Worm (Caenorhabditis elegans) whole organism, L2 larva: ENCODE results near the gene Y49E10.10.

Source experiments
- ZK546.5 ChIP-seq: sonication (generic microtip); optimal IDR thresholded peaks from 2 replicates; lab custom pipeline; 2017; ENCODE audit warnings: missing biosample characterization, missing genetic modification characterization
- ceh-82 ChIP-seq: fragments of 150-350 bp; optimal IDR thresholded peaks from 2 replicates; lab custom pipeline; 2014; ENCODE audit warnings: missing biosample characterization, missing genetic modification characterization
- crh-2 ChIP-seq: sonication (generic microtip); optimal IDR thresholded peaks from 2 replicates; lab custom pipeline; 2017; ENCODE audit warnings: missing biosample characterization, missing genetic modification characterization
- dmd-4 ChIP-seq: sonication (generic microtip); optimal IDR thresholded peaks from 2 replicates; lab custom pipeline; 2017; ENCODE audit warnings: missing biosample characterization, missing genetic modification characterization
- fos-1 ChIP-seq: fragments of 150-350 bp; optimal IDR thresholded peaks from 2 replicates; lab custom pipeline; 2014; ENCODE audit warnings: missing biosample characterization, missing genetic modification characterization
- lsy-2 ChIP-seq, 2 experiments: fragments of 150-350 bp in 1 of 2; sonication (generic microtip) in 1 of 2; optimal IDR thresholded peaks; 2 replicates each; lab custom pipeline; 2014 to 2017; ENCODE audit warnings: missing biosample characterization in 2 of 2, missing genetic modification characterization in 2 of 2
- nhr-10 ChIP-seq: sonication (generic microtip); optimal IDR thresholded peaks from 2 replicates; lab custom pipeline; 2017; ENCODE audit warnings: missing biosample characterization, missing genetic modification characterization
- sma-3 ChIP-seq: sonication (generic microtip); optimal IDR thresholded peaks from 2 replicates; lab custom pipeline; 2016; ENCODE audit warnings: missing genetic modification reagents, missing genetic modification characterization, missing compliant biosample characterization
- sma-9 ChIP-seq, 2 experiments: fragments of 150-350 bp in 1 of 2; sonication (generic microtip) in 1 of 2; optimal IDR thresholded peaks; 2 replicates each; lab custom pipeline; 2014 to 2016; ENCODE audit warnings: missing genetic modification characterization in 2 of 2, mild to moderate bottlenecking in 1 of 2, missing biosample characterization in 1 of 2, missing compliant biosample characterization in 1 of 2, missing genetic modification reagents in 1 of 2, moderate library complexity in 1 of 2
- snpc-4 ChIP-seq: fragments of 150-350 bp; optimal IDR thresholded peaks from 2 replicates; lab custom pipeline; 2014; ENCODE audit warnings: missing biosample characterization, missing genetic modification characterization

Gene Y49E10.10

DNA sequence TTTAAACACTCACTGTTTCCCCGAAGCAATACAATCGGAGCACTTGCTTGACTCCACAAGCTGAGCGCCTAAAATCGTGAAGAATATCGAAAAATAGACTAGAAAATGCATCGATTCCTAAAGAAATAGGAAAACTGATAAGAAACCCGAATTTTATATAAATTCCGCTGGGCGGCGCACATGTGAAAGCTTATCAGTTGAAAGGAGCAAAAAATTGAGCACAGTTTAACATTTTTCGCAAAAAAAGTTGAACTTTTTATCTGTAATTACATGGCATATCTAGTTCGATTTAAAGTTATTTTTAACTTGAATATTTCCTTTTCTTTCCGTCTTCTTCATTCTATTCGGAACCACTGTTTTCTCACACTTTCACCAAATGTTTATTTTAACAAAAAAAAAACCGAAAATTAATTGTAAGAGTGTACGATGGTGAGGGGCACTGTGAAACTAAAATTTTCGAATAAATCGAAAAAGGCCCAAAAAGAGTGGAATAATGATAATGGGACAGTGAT is 50.8 kb downstream of the Y49E10.10 start, which contains the start of gene Y49E10.18:
Y49E10.18 (minus strand) TSS at position 116 of the 512 bp plus-strand sequence.
- TF ChIP-seq sma-9 (GFP tag; optimal IDR thresholded peaks at IDR 0.05; lab: Kevin White, UChicago): peak; percentile 66
- TF ChIP-seq sma-9 (tag; optimal IDR thresholded peaks at IDR 0.05; lab: Kevin White, UChicago): no peak
- no peak for TF ChIP-seq ceh-82 (tag; lab: Kevin White, UChicago)
- TF ChIP-seq ZK546.5: no peak
- no peak for TF ChIP-seq dmd-4 (tag; lab: Kevin White, UChicago)
- TF ChIP-seq fos-1 (tag; lab: Kevin White, UChicago): peak; percentile 61
- TF ChIP-seq nhr-10: no peak
- TF ChIP-seq snpc-4: no peak
- TF ChIP-seq crh-2 (tag; lab: Kevin White, UChicago): no peak
- no peak for TF ChIP-seq sma-3 (GFP tag; lab: Kevin White, UChicago)
- no peak for TF ChIP-seq lsy-2 (tag; optimal IDR thresholded peaks at IDR 0.05; lab: Kevin White, UChicago)

DNA sequence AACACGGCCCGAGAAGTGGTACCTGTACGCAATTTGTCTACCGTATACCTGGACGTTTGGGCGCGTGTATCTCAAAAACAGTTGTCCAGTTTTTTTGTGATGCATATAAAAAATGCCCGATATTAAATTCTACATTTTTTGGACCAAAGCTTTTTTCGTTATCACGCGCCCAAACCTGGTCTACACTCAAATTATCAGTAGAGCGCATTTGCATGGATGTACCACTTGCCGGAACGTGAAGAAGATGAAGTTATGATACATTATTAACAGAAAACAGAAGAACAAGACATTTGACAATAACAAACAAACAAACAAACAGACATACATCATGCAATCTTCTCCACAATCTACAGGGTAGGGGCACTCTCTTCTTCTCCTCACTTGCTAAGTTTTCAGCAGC is 52.3 kb downstream of the Y49E10.10 start:
- TF ChIP-seq lsy-2 (tag; optimal IDR thresholded peaks at IDR 0.05; lab: Kevin White, UChicago): peak in 1 of 2 experiments; percentile 18
